Worm (Caenorhabditis elegans): ENCODE data around the gene M03F4.4.

DNA sequence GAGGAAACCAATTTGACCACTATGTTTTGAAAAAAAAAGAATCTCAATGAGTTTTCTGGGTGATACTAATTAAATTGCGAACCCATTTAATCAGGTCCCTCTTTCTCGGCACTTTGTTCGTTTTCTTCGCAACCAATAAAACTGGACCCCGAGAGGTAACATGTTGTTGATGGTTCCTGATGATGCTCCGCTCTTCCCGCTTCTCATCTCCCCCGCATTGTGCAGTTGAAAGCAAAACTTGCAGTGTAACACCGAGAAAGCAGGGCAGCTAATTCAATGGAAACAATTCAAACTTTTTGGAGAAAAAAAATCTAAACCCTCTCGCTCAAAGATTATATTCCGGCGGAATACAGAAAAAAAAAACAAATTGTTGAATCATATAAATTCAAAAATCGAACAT lies 2.2 kb upstream of the M03F4.4 start:
- TF ChIP-seq ttx-3 (tag; optimal IDR thresholded peaks at IDR 0.05) (no peak), ama-1 (optimal IDR thresholded peaks at IDR 0.05) (no peak), hlh-13 (GFP tag; optimal IDR thresholded peaks at IDR 0.05) (no peak), ceh-19 (GFP tag; optimal IDR thresholded peaks at IDR 0.05) (no peak), elt-4 (tag; optimal IDR thresholded peaks at IDR 0.05) (no peak), hlh-15 (tag; optimal IDR thresholded peaks at IDR 0.05) (no peak), F13H6.1 (tag; optimal IDR thresholded peaks at IDR 0.05) (no peak), elt-2 (tag; optimal IDR thresholded peaks at IDR 0.05) (no peak), K02D7.2 (tag; optimal IDR thresholded peaks at IDR 0.05) (no peak), sox-2 (GFP tag; IDR thresholded peaks at IDR 0.05) (no peak), odd-2 (tag; optimal IDR thresholded peaks at IDR 0.05) (no peak)
